Worm (Caenorhabditis elegans): ENCODE results near the gene nfi-1.

DNA sequence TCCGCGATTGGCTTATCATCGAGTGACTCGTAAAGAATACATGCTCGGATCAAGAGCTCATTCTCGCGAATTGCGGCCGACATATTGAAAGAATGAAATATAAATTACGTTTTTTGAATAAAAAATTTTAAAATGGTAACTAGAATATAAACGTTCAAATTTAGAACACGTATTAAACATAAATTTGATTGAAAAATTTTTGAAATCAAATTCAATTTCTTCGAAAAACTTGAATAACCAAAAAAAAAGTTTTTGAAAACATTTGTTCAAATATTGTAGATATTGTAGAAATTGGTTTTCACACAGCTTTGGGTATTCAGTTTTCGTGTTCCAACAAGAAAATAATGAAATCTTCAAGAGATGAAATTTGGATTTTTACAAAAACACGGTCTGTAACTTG lies 10.1 kb downstream of the nfi-1 start, which contains the start of gene fbxa-224:
- TF ChIP-seq ama-1 (optimal IDR thresholded peaks at IDR 0.05) (no peak), ceh-36 (tag; optimal IDR thresholded peaks at IDR 0.05) (no peak), flt-1 (GFP tag; IDR thresholded peaks at IDR 0.05) (no peak), scrt-1 (GFP tag; IDR thresholded peaks at IDR 0.05) (no peak)
